Worm (Caenorhabditis elegans) whole organism, L2 larva: ENCODE results near the gene F46E10.3.

Source experiments
- C34F6.9 ChIP-seq: fragments of 150-350 bp; optimal IDR thresholded peaks from 2 replicates; lab custom pipeline; 2014; ENCODE audit warnings: missing biosample characterization, missing genetic modification characterization
- F13H6.1 ChIP-seq: sonication (generic microtip); optimal IDR thresholded peaks from 2 replicates; lab custom pipeline; 2016; ENCODE audit warnings: missing genetic modification characterization, missing compliant biosample characterization
- R02D3.7 ChIP-seq: fragments of 150-350 bp; optimal IDR thresholded peaks from 2 replicates; lab custom pipeline; 2014; ENCODE audit warnings: missing biosample characterization, missing genetic modification characterization
- Y55F3AM.14 ChIP-seq: fragments of 200-800 bp; sonication (Bioruptor generic); optimal IDR thresholded peaks from 2 replicates; lab custom pipeline; 2018; ENCODE audit warnings: mild to moderate bottlenecking, missing genetic modification characterization, missing compliant biosample characterization
- ZK546.5 ChIP-seq: sonication (generic microtip); optimal IDR thresholded peaks from 2 replicates; lab custom pipeline; 2017; ENCODE audit warnings: missing biosample characterization, missing genetic modification characterization
- alr-1 ChIP-seq: fragments of 150-350 bp; optimal IDR thresholded peaks from 2 replicates; lab custom pipeline; 2014; ENCODE audit warnings: missing biosample characterization, missing genetic modification characterization
- aly-2 ChIP-seq: fragments of 150-350 bp; optimal IDR thresholded peaks from 2 replicates; lab custom pipeline; 2014; ENCODE audit warnings: missing biosample characterization, missing genetic modification characterization
- ama-1 ChIP-seq: fragments of 150-350 bp; optimal IDR thresholded peaks from 2 replicates; lab custom pipeline; 2018; ENCODE audit warnings: inconsistent platforms
- blmp-1 ChIP-seq: sonication (generic microtip); optimal IDR thresholded peaks from 2 replicates; lab custom pipeline; 2017; ENCODE audit warnings: missing genetic modification characterization, mild to moderate bottlenecking, missing compliant biosample characterization, antibody characterized with exemption, moderate library complexity; ENCODE audit not compliant: insufficient read depth
- ceh-16 ChIP-seq: fragments of 150-350 bp; optimal IDR thresholded peaks from 2 replicates; lab custom pipeline; 2014; ENCODE audit warnings: missing biosample characterization, missing genetic modification characterization
- ceh-82 ChIP-seq: fragments of 150-350 bp; optimal IDR thresholded peaks from 2 replicates; lab custom pipeline; 2014; ENCODE audit warnings: missing biosample characterization, missing genetic modification characterization
- crh-2 ChIP-seq: sonication (generic microtip); optimal IDR thresholded peaks from 2 replicates; lab custom pipeline; 2017; ENCODE audit warnings: missing biosample characterization, missing genetic modification characterization
- dmd-4 ChIP-seq: sonication (generic microtip); optimal IDR thresholded peaks from 2 replicates; lab custom pipeline; 2017; ENCODE audit warnings: missing biosample characterization, missing genetic modification characterization
- egl-27 ChIP-seq: sonication (generic microtip); optimal IDR thresholded peaks from 3 replicates; lab custom pipeline; 2017; ENCODE audit warnings: missing biosample characterization, missing genetic modification reagents, missing genetic modification characterization
- elt-1 ChIP-seq: fragments of 150-350 bp; optimal IDR thresholded peaks from 2 replicates; lab custom pipeline; 2014; ENCODE audit warnings: missing biosample characterization, missing genetic modification characterization
- elt-3 ChIP-seq: sonication (generic microtip); optimal IDR thresholded peaks from 2 replicates; lab custom pipeline; 2017; ENCODE audit warnings: missing biosample characterization, missing genetic modification characterization
- fos-1 ChIP-seq: fragments of 150-350 bp; optimal IDR thresholded peaks from 2 replicates; lab custom pipeline; 2014; ENCODE audit warnings: missing biosample characterization, missing genetic modification characterization
- gmeb-1 ChIP-seq: fragments of 150-350 bp; optimal IDR thresholded peaks from 2 replicates; lab custom pipeline; 2014; ENCODE audit warnings: missing biosample characterization, missing genetic modification characterization
- lin-11 ChIP-seq: fragments of 150-350 bp; sonication (generic microtip); optimal IDR thresholded peaks from 2 replicates; lab custom pipeline; 2014; ENCODE audit warnings: missing biosample characterization, missing genetic modification characterization, inconsistent platforms, mixed read lengths
- lin-13 ChIP-seq: fragments of 150-350 bp; optimal IDR thresholded peaks from 2 replicates; lab custom pipeline; 2014; ENCODE audit warnings: missing biosample characterization, missing genetic modification reagents, missing genetic modification characterization
- lin-39 ChIP-seq: fragments of 150-350 bp; optimal IDR thresholded peaks from 2 replicates; lab custom pipeline; 2014; ENCODE audit warnings: missing biosample characterization, missing genetic modification reagents, missing genetic modification characterization
- lsy-2 ChIP-seq, 2 experiments: fragments of 150-350 bp in 1 of 2; sonication (generic microtip) in 1 of 2; optimal IDR thresholded peaks; 2 replicates each; lab custom pipeline; 2014 to 2017; ENCODE audit warnings: missing biosample characterization in 2 of 2, missing genetic modification characterization in 2 of 2
- mab-5 ChIP-seq: fragments of 150-350 bp; optimal IDR thresholded peaks from 2 replicates; lab custom pipeline; 2014; ENCODE audit warnings: missing biosample characterization, missing genetic modification characterization
- mbf-1 ChIP-seq: sonication (generic microtip); optimal IDR thresholded peaks from 2 replicates; lab custom pipeline; 2017; ENCODE audit warnings: missing biosample characterization, missing genetic modification characterization
- mdl-1 ChIP-seq, 2 experiments: fragments of 150-350 bp in 1 of 2; sonication (generic microtip) in 1 of 2; optimal IDR thresholded peaks; 2 replicates each; lab custom pipeline; 2017; ENCODE audit warnings: missing biosample characterization in 2 of 2, missing genetic modification characterization in 2 of 2
- nhr-10 ChIP-seq: sonication (generic microtip); optimal IDR thresholded peaks from 2 replicates; lab custom pipeline; 2017; ENCODE audit warnings: missing biosample characterization, missing genetic modification characterization
- nhr-11 ChIP-seq: fragments of 150-350 bp; optimal IDR thresholded peaks from 2 replicates; lab custom pipeline; 2014; ENCODE audit warnings: missing biosample characterization, missing genetic modification characterization
- nhr-12 ChIP-seq: fragments of 150-350 bp; optimal IDR thresholded peaks from 2 replicates; lab custom pipeline; 2014; ENCODE audit warnings: missing biosample characterization, missing genetic modification characterization
- nhr-129 ChIP-seq: fragments of 150-350 bp; optimal IDR thresholded peaks from 2 replicates; lab custom pipeline; 2014; ENCODE audit warnings: missing biosample characterization, missing genetic modification characterization
- nhr-21 ChIP-seq: fragments of 150-350 bp; optimal IDR thresholded peaks from 2 replicates; lab custom pipeline; 2014; ENCODE audit warnings: missing biosample characterization, missing genetic modification characterization
- nhr-23 ChIP-seq: fragments of 150-350 bp; optimal IDR thresholded peaks from 2 replicates; lab custom pipeline; 2014; ENCODE audit warnings: missing biosample characterization, missing genetic modification reagents, missing genetic modification characterization
- nhr-237 ChIP-seq: fragments of 150-350 bp; optimal IDR thresholded peaks from 2 replicates; lab custom pipeline; 2014; ENCODE audit warnings: missing biosample characterization, missing genetic modification characterization
- nhr-25 ChIP-seq: fragments of 150-350 bp; sonication (generic microtip); optimal IDR thresholded peaks from 3 replicates; lab custom pipeline; 2014; ENCODE audit warnings: missing biosample characterization, missing genetic modification characterization
- nhr-6 ChIP-seq: fragments of 150-350 bp; optimal IDR thresholded peaks from 2 replicates; lab custom pipeline; 2014; ENCODE audit warnings: missing biosample characterization, missing genetic modification characterization
- nhr-77 ChIP-seq: fragments of 150-350 bp; optimal IDR thresholded peaks from 2 replicates; lab custom pipeline; 2014; ENCODE audit warnings: missing biosample characterization, missing genetic modification characterization
- peb-1 ChIP-seq: fragments of 150-350 bp; optimal IDR thresholded peaks from 2 replicates; lab custom pipeline; 2014; ENCODE audit warnings: missing biosample characterization, missing genetic modification characterization
- sem-4 ChIP-seq: fragments of 150-350 bp; optimal IDR thresholded peaks from 2 replicates; lab custom pipeline; 2014; ENCODE audit warnings: missing biosample characterization, missing genetic modification reagents, missing genetic modification characterization
- skn-1 ChIP-seq: sonication (generic microtip); optimal IDR thresholded peaks from 2 replicates; lab custom pipeline; 2017; ENCODE audit warnings: missing biosample characterization, missing genetic modification characterization
- sma-3 ChIP-seq: sonication (generic microtip); optimal IDR thresholded peaks from 2 replicates; lab custom pipeline; 2016; ENCODE audit warnings: missing genetic modification reagents, missing genetic modification characterization, missing compliant biosample characterization
- sma-9 ChIP-seq, 2 experiments: fragments of 150-350 bp in 1 of 2; sonication (generic microtip) in 1 of 2; optimal IDR thresholded peaks; 2 replicates each; lab custom pipeline; 2014 to 2016; ENCODE audit warnings: missing genetic modification characterization in 2 of 2, mild to moderate bottlenecking in 1 of 2, missing biosample characterization in 1 of 2, missing compliant biosample characterization in 1 of 2, missing genetic modification reagents in 1 of 2, moderate library complexity in 1 of 2
- snpc-4 ChIP-seq: fragments of 150-350 bp; optimal IDR thresholded peaks from 2 replicates; lab custom pipeline; 2014; ENCODE audit warnings: missing biosample characterization, missing genetic modification characterization
- unc-39 ChIP-seq: fragments of 150-350 bp; optimal IDR thresholded peaks from 2 replicates; lab custom pipeline; 2014; ENCODE audit warnings: missing biosample characterization, missing genetic modification characterization
- unc-55 ChIP-seq: fragments of 150-350 bp; sonication (generic microtip); optimal IDR thresholded peaks from 3 replicates; lab custom pipeline; 2014; ENCODE audit warnings: missing biosample characterization, missing genetic modification reagents, missing genetic modification characterization
- unc-62 ChIP-seq: fragments of 150-350 bp; optimal IDR thresholded peaks from 2 replicates; lab custom pipeline; 2014; ENCODE audit warnings: missing biosample characterization, missing genetic modification reagents, missing genetic modification characterization
- zag-1 ChIP-seq: fragments of 150-350 bp; optimal IDR thresholded peaks from 2 replicates; lab custom pipeline; 2014; ENCODE audit warnings: missing biosample characterization, missing genetic modification characterization
- ztf-1 ChIP-seq: fragments of 200-800 bp; sonication (Bioruptor generic); conservative IDR thresholded peaks from 2 replicates; pipeline ENCODE4 v1.3.6; 2022; ENCODE audit warnings: missing genetic modification characterization, missing compliant biosample characterization
- ztf-11 ChIP-seq: sonication (generic microtip); optimal IDR thresholded peaks from 2 replicates; lab custom pipeline; 2017; ENCODE audit warnings: missing biosample characterization, missing genetic modification characterization
- ztf-4 ChIP-seq: fragments of 150-350 bp; optimal IDR thresholded peaks from 2 replicates; lab custom pipeline; 2014; ENCODE audit warnings: missing biosample characterization, missing genetic modification characterization

The F46E10.3 gene

DNA sequence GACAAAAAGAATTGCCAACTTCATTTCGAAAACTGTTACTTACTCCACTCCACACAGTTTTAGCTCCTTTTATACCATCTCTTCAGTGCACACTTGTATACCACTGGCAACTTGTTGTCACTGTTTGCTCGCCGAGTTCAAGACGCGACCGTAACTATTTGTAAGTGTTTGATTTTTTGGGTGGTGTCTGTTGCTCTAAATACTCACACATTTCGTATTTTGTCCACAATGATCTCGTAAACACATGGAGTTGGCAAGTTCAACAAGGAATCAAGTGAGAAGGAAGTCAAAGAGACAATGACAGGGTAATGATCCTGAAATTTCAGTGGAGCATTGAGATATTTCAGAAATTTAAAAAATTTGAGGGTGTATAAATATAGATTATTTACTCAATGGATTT is 14.9 kb downstream of the F46E10.3 start, which contains the start of gene hpo-26:
Gene hpo-26, minus strand, starts transcription at position 31 of the 400 bp plus-strand sequence.
- TF ChIP-seq nhr-129 (tag; lab: Kevin White, UChicago) = peak; percentile 39
- TF ChIP-seq F13H6.1 (tag; lab: Kevin White, UChicago) = peak; percentile 70
- no peak for TF ChIP-seq mdl-1 (tag; optimal IDR thresholded peaks at IDR 0.05; lab: Kevin White, UChicago)
- TF ChIP-seq sma-9 (GFP tag; optimal IDR thresholded peaks at IDR 0.05; lab: Kevin White, UChicago) = peak; percentile 22
- TF ChIP-seq sma-9 (tag; optimal IDR thresholded peaks at IDR 0.05; lab: Kevin White, UChicago) = no peak

DNA sequence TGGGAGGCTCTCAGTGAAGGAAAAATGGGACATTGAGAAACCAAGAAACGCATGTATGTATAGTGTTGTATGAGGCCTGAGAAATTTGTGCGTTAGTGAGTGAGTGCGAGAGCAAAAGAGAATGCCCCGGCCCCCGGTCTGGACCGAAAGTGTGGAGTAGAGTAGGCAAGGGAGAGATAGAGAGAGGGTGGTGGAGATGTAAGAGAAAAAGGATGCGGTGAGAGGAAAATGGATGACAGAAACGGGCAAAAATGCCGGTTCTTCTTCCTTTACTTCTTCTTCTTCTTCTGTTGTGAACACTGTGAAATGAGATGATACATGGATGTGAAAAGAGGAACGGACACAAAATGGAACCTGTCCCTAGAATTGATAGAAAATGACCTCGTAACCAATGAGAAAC is 20.2 kb downstream of the F46E10.3 start:
- no peak for TF ChIP-seq dmd-4 (tag; lab: Kevin White, UChicago)
- TF ChIP-seq nhr-12 (tag; lab: Kevin White, UChicago) = no peak
- no peak for TF ChIP-seq elt-3 (tag; lab: Kevin White, UChicago)
- no peak for TF ChIP-seq skn-1 (tag; lab: Kevin White, UChicago)
- TF ChIP-seq ztf-11 (tag; lab: Kevin White, UChicago) = no peak
- no peak for TF ChIP-seq unc-62
- TF ChIP-seq mdl-1 (tag; optimal IDR thresholded peaks at IDR 0.05; lab: Kevin White, UChicago) = no peak
- no peak for TF ChIP-seq Y55F3AM.14
- TF ChIP-seq ztf-1 (GFP tag; lab: Robert Waterston, UW) = no peak
- no peak for TF ChIP-seq snpc-4
- no peak for TF ChIP-seq zag-1 (tag; lab: Kevin White, UChicago)
- TF ChIP-seq ceh-16 (tag; lab: Kevin White, UChicago) = no peak
- TF ChIP-seq sma-9 (GFP tag; optimal IDR thresholded peaks at IDR 0.05; lab: Kevin White, UChicago) = no peak
- TF ChIP-seq sma-9 (tag; optimal IDR thresholded peaks at IDR 0.05; lab: Kevin White, UChicago) = no peak
- TF ChIP-seq gmeb-1 (tag; lab: Kevin White, UChicago) = no peak
- TF ChIP-seq nhr-21 (tag; lab: Kevin White, UChicago) = no peak
- TF ChIP-seq ztf-4 = no peak
- no peak for TF ChIP-seq sem-4 (tag; lab: Kevin White, UChicago)
- no peak for TF ChIP-seq nhr-77 (tag; lab: Kevin White, UChicago)
- no peak for TF ChIP-seq nhr-10 (tag; lab: Kevin White, UChicago)
- TF ChIP-seq nhr-6 (tag; lab: Kevin White, UChicago) = no peak
- TF ChIP-seq nhr-129 (tag; lab: Kevin White, UChicago) = peak; percentile 29
- TF ChIP-seq mbf-1 (tag; lab: Kevin White, UChicago) = no peak
- TF ChIP-seq elt-1 (tag; lab: Kevin White, UChicago) = no peak
- TF ChIP-seq ceh-82 (tag; lab: Kevin White, UChicago) = no peak
- TF ChIP-seq aly-2 (tag; lab: Kevin White, UChicago) = no peak
- TF ChIP-seq F13H6.1 (tag; lab: Kevin White, UChicago) = peak; percentile 30
- no peak for TF ChIP-seq R02D3.7
- TF ChIP-seq lin-11 = no peak
- no peak for TF ChIP-seq nhr-23 (tag; lab: Kevin White, UChicago)
- peak; percentile 30 for TF ChIP-seq C34F6.9 (tag; lab: Kevin White, UChicago)
- peak; percentile 5 for TF ChIP-seq fos-1 (tag; lab: Kevin White, UChicago)
- no peak for TF ChIP-seq nhr-25
- TF ChIP-seq blmp-1 (tag; lab: Kevin White, UChicago) = no peak
- TF ChIP-seq unc-55 (GFP tag; lab: Kevin White, UChicago) = peak; percentile 7
- TF ChIP-seq crh-2 = peak; percentile 16
- TF ChIP-seq sma-3 (GFP tag; lab: Kevin White, UChicago) = no peak
- TF ChIP-seq nhr-237 (tag; lab: Kevin White, UChicago) = no peak
- TF ChIP-seq ama-1 (lab: Kevin White, UChicago) = no peak
- TF ChIP-seq lin-13 (GFP tag; lab: Kevin White, UChicago) = no peak
- no peak for TF ChIP-seq mab-5 (tag; lab: Kevin White, UChicago)
- no peak for TF ChIP-seq peb-1
- no peak for TF ChIP-seq unc-39 (tag; lab: Kevin White, UChicago)
- no peak for TF ChIP-seq egl-27
- no peak for TF ChIP-seq lin-39
- TF ChIP-seq nhr-11 (tag; lab: Kevin White, UChicago) = no peak
- TF ChIP-seq ZK546.5 (tag; lab: Kevin White, UChicago) = no peak
- TF ChIP-seq lsy-2 (tag; optimal IDR thresholded peaks at IDR 0.05; lab: Kevin White, UChicago) = peak in 1 of 2 experiments; percentile 12
- no peak for TF ChIP-seq alr-1 (tag; lab: Kevin White, UChicago)
